Worm (Caenorhabditis elegans) whole organism, late embryonic: ENCODE data around the gene F55B11.6.

ENCODE experiments used
- C08G9.2 ChIP-seq: sonication (generic microtip); optimal IDR thresholded peaks from 2 replicates; lab custom pipeline; 2016; ENCODE audit warnings: mild to moderate bottlenecking, missing genetic modification characterization, moderate library complexity, missing compliant biosample characterization
- C38D4.7 ChIP-seq: fragments of 200-800 bp; sonication (Bioruptor generic); optimal IDR thresholded peaks from 2 replicates; lab custom pipeline; 2018; ENCODE audit warnings: mild to moderate bottlenecking, missing genetic modification characterization, moderate library complexity, missing compliant biosample characterization
- F13H6.1 ChIP-seq: sonication (generic microtip); optimal IDR thresholded peaks from 2 replicates; lab custom pipeline; 2016; ENCODE audit warnings: missing genetic modification characterization, missing compliant biosample characterization
- Y22D7AL.16 ChIP-seq: sonication (generic microtip); optimal IDR thresholded peaks from 2 replicates; lab custom pipeline; 2016; ENCODE audit warnings: missing genetic modification characterization, missing compliant biosample characterization
- ama-1 ChIP-seq: fragments of 150-350 bp; optimal IDR thresholded peaks from 2 replicates; lab custom pipeline; 2014
- ceh-18 ChIP-seq: sonication (generic microtip); optimal IDR thresholded peaks from 2 replicates; lab custom pipeline; 2016; ENCODE audit warnings: missing genetic modification characterization, missing compliant biosample characterization
- ceh-2 ChIP-seq: sonication (generic microtip); optimal IDR thresholded peaks from 2 replicates; lab custom pipeline; 2016; ENCODE audit warnings: missing genotype, missing genetic modification characterization, missing compliant biosample characterization
- ceh-22 ChIP-seq: sonication (generic microtip); optimal IDR thresholded peaks from 2 replicates; lab custom pipeline; 2017; ENCODE audit warnings: missing biosample characterization, missing genetic modification characterization
- ceh-24 ChIP-seq: sonication (generic microtip); optimal IDR thresholded peaks from 2 replicates; lab custom pipeline; 2016; ENCODE audit warnings: mild to moderate bottlenecking, missing genetic modification characterization, missing compliant biosample characterization
- ceh-30 ChIP-seq: fragments of 150-350 bp; optimal IDR thresholded peaks from 2 replicates; lab custom pipeline; 2014; ENCODE audit warnings: missing biosample characterization, missing genetic modification characterization
- ceh-34 ChIP-seq: sonication (generic microtip); optimal IDR thresholded peaks from 2 replicates; lab custom pipeline; 2016; ENCODE audit warnings: mild to moderate bottlenecking, missing genetic modification characterization, missing compliant biosample characterization
- ceh-45 ChIP-seq: fragments of 200-800 bp; sonication (Bioruptor generic); IDR thresholded peaks from 2 replicates; pipeline ENCODE4 v1.3.6; 2022; ENCODE audit warnings: missing genetic modification reagents, missing genetic modification characterization, missing compliant biosample characterization
- ceh-48 ChIP-seq: sonication (generic microtip); optimal IDR thresholded peaks from 2 replicates; lab custom pipeline; 2016; ENCODE audit warnings: missing genetic modification characterization, inconsistent platforms, missing compliant biosample characterization
- ceh-9 ChIP-seq: sonication (generic microtip); optimal IDR thresholded peaks from 2 replicates; lab custom pipeline; 2016; ENCODE audit warnings: mild to moderate bottlenecking, missing genetic modification characterization, inconsistent platforms, missing compliant biosample characterization
- che-1 ChIP-seq: sonication (generic microtip); optimal IDR thresholded peaks from 2 replicates; lab custom pipeline; 2016; ENCODE audit warnings: mild to moderate bottlenecking, missing genetic modification characterization, missing compliant biosample characterization
- dmd-4 ChIP-seq: sonication (generic microtip); optimal IDR thresholded peaks from 2 replicates; lab custom pipeline; 2016; ENCODE audit warnings: borderline replicate concordance, missing genetic modification characterization, missing compliant biosample characterization
- elt-2 ChIP-seq: sonication (generic microtip); optimal IDR thresholded peaks from 2 replicates; lab custom pipeline; 2016; ENCODE audit warnings: missing genetic modification reagents, missing genetic modification characterization, missing compliant biosample characterization
- elt-4 ChIP-seq: sonication (generic microtip); optimal IDR thresholded peaks from 2 replicates; lab custom pipeline; 2016; ENCODE audit warnings: missing genetic modification characterization, missing compliant biosample characterization
- ets-4 ChIP-seq: sonication (generic microtip); optimal IDR thresholded peaks from 2 replicates; lab custom pipeline; 2016; ENCODE audit warnings: missing genetic modification characterization, missing compliant biosample characterization
- fkh-6 ChIP-seq: sonication (generic microtip); optimal IDR thresholded peaks from 2 replicates; lab custom pipeline; 2016; ENCODE audit warnings: missing genetic modification characterization, missing compliant biosample characterization
- gmeb-2 ChIP-seq: sonication (generic microtip); optimal IDR thresholded peaks from 2 replicates; lab custom pipeline; 2016; ENCODE audit warnings: missing genetic modification characterization, inconsistent platforms, missing compliant biosample characterization
- hlh-13 ChIP-seq: fragments of 200-800 bp; sonication (Bioruptor generic); optimal IDR thresholded peaks from 2 replicates; lab custom pipeline; 2018; ENCODE audit warnings: mild to moderate bottlenecking, missing genetic modification characterization, missing compliant biosample characterization
- hlh-15 ChIP-seq: sonication (generic microtip); optimal IDR thresholded peaks from 2 replicates; lab custom pipeline; 2016; ENCODE audit warnings: missing genetic modification characterization, missing compliant biosample characterization
- hlh-6 ChIP-seq: sonication (generic microtip); optimal IDR thresholded peaks from 2 replicates; lab custom pipeline; 2016; ENCODE audit warnings: missing genotype, missing genetic modification characterization, missing compliant biosample characterization
- mec-3 ChIP-seq: sonication (generic microtip); optimal IDR thresholded peaks from 2 replicates; lab custom pipeline; 2016; ENCODE audit warnings: borderline replicate concordance, missing genetic modification characterization, missing compliant biosample characterization
- nhr-11 ChIP-seq: fragments of 150-350 bp; optimal IDR thresholded peaks from 2 replicates; lab custom pipeline; 2014; ENCODE audit warnings: missing biosample characterization, missing genetic modification characterization
- odd-2 ChIP-seq: sonication (generic microtip); optimal IDR thresholded peaks from 2 replicates; lab custom pipeline; 2017; ENCODE audit warnings: antibody characterized with exemption, mild to moderate bottlenecking, missing genetic modification characterization, missing compliant biosample characterization
- pag-3 ChIP-seq: sonication (generic microtip); optimal IDR thresholded peaks from 2 replicates; lab custom pipeline; 2016; ENCODE audit warnings: missing compliant biosample characterization, missing genetic modification characterization, borderline replicate concordance
- pat-9 ChIP-seq: fragments of 200-800 bp; sonication (Bioruptor generic); optimal IDR thresholded peaks from 2 replicates; lab custom pipeline; 2018; ENCODE audit warnings: mild to moderate bottlenecking, missing genetic modification characterization, moderate library complexity, missing compliant biosample characterization
- pha-2 ChIP-seq: sonication (generic microtip); optimal IDR thresholded peaks from 2 replicates; lab custom pipeline; 2017; ENCODE audit warnings: mild to moderate bottlenecking, missing genetic modification characterization, missing compliant biosample characterization
- pha-4 ChIP-seq: fragments of 150-350 bp; optimal IDR thresholded peaks from 2 replicates; lab custom pipeline; 2018; ENCODE audit warnings: missing biosample characterization, missing genetic modification reagents, missing genetic modification characterization
- pqm-1 ChIP-seq: sonication (generic microtip); optimal IDR thresholded peaks from 2 replicates; lab custom pipeline; 2016; ENCODE audit warnings: missing genetic modification characterization, missing compliant biosample characterization
- pros-1 ChIP-seq: fragments of 150-350 bp; optimal IDR thresholded peaks from 2 replicates; lab custom pipeline; 2014; ENCODE audit warnings: missing biosample characterization, missing genetic modification reagents, missing genetic modification characterization
- ref-2 ChIP-seq: sonication (generic microtip); optimal IDR thresholded peaks from 2 replicates; lab custom pipeline; 2016; ENCODE audit warnings: missing genetic modification characterization, missing compliant biosample characterization
- sdc-2 ChIP-seq: sonication (generic microtip); optimal IDR thresholded peaks from 2 replicates; lab custom pipeline; 2016; ENCODE audit warnings: missing genotype, missing genetic modification characterization, missing compliant biosample characterization
- sox-2 ChIP-seq: fragments of 200-800 bp; sonication (Bioruptor generic); IDR thresholded peaks from 2 replicates; pipeline ENCODE4 v1.3.6; 2022; ENCODE audit warnings: missing genetic modification reagents, missing genetic modification characterization, missing compliant biosample characterization
- tbx-2 ChIP-seq: sonication (generic microtip); optimal IDR thresholded peaks from 2 replicates; lab custom pipeline; 2016; ENCODE audit warnings: missing genetic modification characterization, missing compliant biosample characterization
- tbx-7 ChIP-seq: sonication (generic microtip); optimal IDR thresholded peaks from 2 replicates; lab custom pipeline; 2016; ENCODE audit warnings: missing genotype, missing genetic modification characterization, missing compliant biosample characterization
- unc-42 ChIP-seq: sonication (generic microtip); optimal IDR thresholded peaks from 2 replicates; lab custom pipeline; 2016; ENCODE audit warnings: missing genotype, missing genetic modification characterization, missing compliant biosample characterization
- unc-55 ChIP-seq: sonication (generic microtip); optimal IDR thresholded peaks from 2 replicates; lab custom pipeline; 2017; ENCODE audit warnings: missing biosample characterization, missing genetic modification reagents, missing genetic modification characterization
- zip-5 ChIP-seq: sonication (generic microtip); optimal IDR thresholded peaks from 2 replicates; lab custom pipeline; 2016; ENCODE audit warnings: missing genetic modification characterization, missing compliant biosample characterization

Gene F55B11.6

ce11 chrIV:14383474-14383873, 33.6 kb downstream of the F55B11.6 start, which contains the start of gene paqr-3:
Gene paqr-3 (minus strand): TSS chrIV:14383683.
- TF ChIP-seq gmeb-2 (tag; lab: Kevin White, UChicago) (no peak), unc-55 (GFP tag; lab: Kevin White, UChicago) (no peak), ceh-22 (no peak), ceh-48 (tag; lab: Kevin White, UChicago) (no peak), pag-3 (tag; lab: Kevin White, UChicago) (no peak), C08G9.2 (tag; lab: Kevin White, UChicago) (no peak), pha-2 (tag; lab: Kevin White, UChicago) (no peak), odd-2 (tag; lab: Kevin White, UChicago) (no peak), unc-42 (no peak), hlh-6 (tag; lab: Kevin White, UChicago) (no peak), ama-1 (lab: Kevin White, UChicago) (no peak), ets-4 (no peak), tbx-7 (tag; lab: Kevin White, UChicago) (no peak), dmd-4 (tag; lab: Kevin White, UChicago) (no peak), ref-2 (tag; lab: Kevin White, UChicago) (no peak)

- TF ChIP-seq ceh-48 (tag; lab: Kevin White, UChicago), result no peak
- TF ChIP-seq ceh-45 (GFP tag; lab: Robert Waterston, UW), result no peak
- no peak for TF ChIP-seq pqm-1 (tag; lab: Kevin White, UChicago)
- no peak for TF ChIP-seq che-1 (tag; lab: Kevin White, UChicago)
- no peak for TF ChIP-seq C08G9.2 (tag; lab: Kevin White, UChicago)
- TF ChIP-seq ceh-24 (tag; lab: Kevin White, UChicago), result no peak
- no peak for TF ChIP-seq pros-1
- no peak for TF ChIP-seq pha-4 (tag; lab: Kevin White, UChicago)
Measured at ce11 chrIV:14379191-14379590, 37.8 kb downstream of the F55B11.6 start.

DNA sequence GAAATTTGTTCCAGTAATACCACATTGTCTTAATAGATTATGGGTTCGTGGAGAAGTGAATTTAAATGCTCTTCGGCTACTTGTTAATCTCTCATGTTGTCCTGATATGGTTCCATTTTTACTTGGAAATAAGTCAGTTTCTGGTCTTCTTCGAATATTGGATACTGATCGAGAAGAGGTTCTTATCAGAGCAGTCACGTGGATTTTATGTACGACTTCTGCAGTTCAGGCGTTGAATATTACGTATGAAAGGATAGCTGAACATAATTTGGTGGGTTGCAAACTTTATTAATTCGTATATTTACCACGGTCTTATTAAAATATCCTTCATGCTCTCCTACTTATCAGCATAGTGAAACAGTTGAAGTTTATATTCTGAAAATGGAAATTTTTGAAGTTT, 39.2 kb downstream of the F55B11.6 start:
- TF ChIP-seq pha-2 (tag; lab: Kevin White, UChicago) (no peak), C08G9.2 (tag; lab: Kevin White, UChicago) (no peak), ceh-9 (no peak), nhr-11 (tag; lab: Kevin White, UChicago) (no peak), ceh-48 (tag; lab: Kevin White, UChicago) (no peak), hlh-15 (no peak), elt-2 (tag; lab: Kevin White, UChicago) (no peak), pat-9 (no peak), mec-3 (tag; lab: Kevin White, UChicago) (no peak), ceh-18 (tag; lab: Kevin White, UChicago) (no peak), F13H6.1 (no peak), fkh-6 (tag; lab: Kevin White, UChicago) (no peak), C38D4.7 (no peak), ceh-34 (tag; lab: Kevin White, UChicago) (no peak), ceh-2 (tag; lab: Kevin White, UChicago) (no peak), elt-4 (tag; lab: Kevin White, UChicago) (no peak), sox-2 (no peak)

DNA sequence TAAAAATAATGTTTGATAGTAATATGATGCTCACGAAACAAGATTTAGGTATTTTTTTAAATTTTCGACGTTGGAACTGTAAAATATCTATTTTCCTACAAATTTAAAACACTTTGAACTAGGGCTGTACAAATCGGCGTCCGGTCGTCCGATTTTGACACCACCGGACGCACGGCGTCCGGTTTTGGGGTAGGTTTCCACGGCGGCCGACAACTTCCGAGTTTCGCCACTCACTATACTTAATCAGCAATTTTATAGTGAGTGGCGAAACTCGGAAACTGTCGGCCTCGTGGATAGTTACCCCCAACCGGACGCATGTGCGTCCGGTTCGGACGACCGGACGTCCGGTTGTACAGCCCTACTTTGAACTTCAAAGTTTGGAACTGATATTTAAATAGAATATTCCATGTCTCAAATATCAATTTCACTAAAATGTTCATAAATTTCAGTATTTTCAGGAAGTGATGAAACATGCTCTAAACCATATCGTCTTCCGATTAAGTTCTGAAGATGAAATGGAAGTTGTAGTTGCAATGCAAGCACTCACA, 39.7 kb downstream of the F55B11.6 start:
- TF ChIP-seq Y22D7AL.16 (tag; lab: Kevin White, UChicago) (no peak), odd-2 (tag; lab: Kevin White, UChicago) (no peak), zip-5 (tag; lab: Kevin White, UChicago) (no peak), unc-42 (no peak), che-1 (tag; lab: Kevin White, UChicago) (no peak), ceh-30 (no peak), hlh-13 (GFP tag; lab: Kevin White, UChicago) (no peak), tbx-2 (no peak), F13H6.1 (no peak), sdc-2 (tag; lab: Kevin White, UChicago) (no peak), fkh-6 (tag; lab: Kevin White, UChicago) (no peak), C38D4.7 (no peak), mec-3 (tag; lab: Kevin White, UChicago) (no peak), elt-4 (tag; lab: Kevin White, UChicago) (no peak)
